Worm (Caenorhabditis elegans): ENCODE measurements around the gene C04E7.1.

- TF ChIP-seq him-1 (tag; optimal IDR thresholded peaks at IDR 0.05) = no peak
- TF ChIP-seq W03F9.2 (tag; optimal IDR thresholded peaks at IDR 0.05) = no peak
- no peak for TF ChIP-seq dao-5 (tag; optimal IDR thresholded peaks at IDR 0.05)
These were observed 46.7 kb upstream of the C04E7.1 start, which contains the start of gene nlp-64 for ce11 chrX:311211-311610.

Data from whole organism, L4/young adult.